Worm (Caenorhabditis elegans) whole organism, mixed stage, embryonic: ENCODE results near the gene idhg-1.

Source experiments
- elt-3 ChIP-seq: fragments of 150-350 bp; optimal IDR thresholded peaks from 2 replicates; lab custom pipeline; 2014; ENCODE audit warnings: missing biosample characterization, missing genetic modification characterization
- hlh-1 ChIP-seq: fragments of 150-350 bp; optimal IDR thresholded peaks from 2 replicates; lab custom pipeline; 2014; ENCODE audit warnings: missing biosample characterization, missing genetic modification reagents, missing genetic modification characterization
- mep-1 ChIP-seq: fragments of 150-350 bp; optimal IDR thresholded peaks from 2 replicates; lab custom pipeline; 2017; ENCODE audit warnings: missing biosample characterization, missing genetic modification reagents, missing genetic modification characterization, inconsistent platforms
- nhr-12 ChIP-seq: fragments of 150-350 bp; optimal IDR thresholded peaks from 2 replicates; lab custom pipeline; 2014; ENCODE audit warnings: missing biosample characterization, missing genetic modification characterization
- pha-4 ChIP-seq: fragments of 150-350 bp; optimal IDR thresholded peaks from 2 replicates; lab custom pipeline; 2018; ENCODE audit warnings: missing biosample characterization, missing genetic modification reagents, missing genetic modification characterization
- snpc-4 ChIP-seq: fragments of 150-350 bp; optimal IDR thresholded peaks from 2 replicates; lab custom pipeline; 2014; ENCODE audit warnings: missing biosample characterization, missing genetic modification characterization
- unc-39 ChIP-seq: fragments of 150-350 bp; optimal IDR thresholded peaks from 2 replicates; lab custom pipeline; 2014; ENCODE audit warnings: missing biosample characterization, missing genetic modification characterization
- unc-62 ChIP-seq: fragments of 150-350 bp; optimal IDR thresholded peaks from 2 replicates; lab custom pipeline; 2014; ENCODE audit warnings: missing biosample characterization, missing genetic modification reagents, missing genetic modification characterization
- ztf-11 ChIP-seq: fragments of 150-350 bp; optimal IDR thresholded peaks from 2 replicates; lab custom pipeline; 2014; ENCODE audit warnings: missing biosample characterization, missing genetic modification characterization

- TF ChIP-seq nhr-12 (no peak), snpc-4 (no peak), unc-39 (tag; lab: Kevin White, UChicago) (no peak), pha-4 (tag; lab: Kevin White, UChicago) (no peak), ztf-11 (no peak), unc-62 (no peak), mep-1 (no peak), elt-3 (tag; lab: Kevin White, UChicago) (no peak), hlh-1 (tag; lab: Kevin White, UChicago) (no peak)
Observed at ce11 chrIII:4525998-4526397, 42.6 kb upstream of the idhg-1 start.
